Worm (Caenorhabditis elegans): ENCODE measurements around the gene F22E5.17.

ce11 chrII:2649539-2649938 is 28.3 kb upstream of the F22E5.17 start, which contains the start of the genes F22E5.13 and F22E5.6:
- TF ChIP-seq nhr-77 (tag; optimal IDR thresholded peaks at IDR 0.05) (no peak), lin-13 (GFP tag; optimal IDR thresholded peaks at IDR 0.05) (no peak), dpl-1 (GFP tag; optimal IDR thresholded peaks at IDR 0.05) (no peak)

Data from whole organism, L1 larva.